Worm (Caenorhabditis elegans): ENCODE data around the gene F44E5.4.

Gene F44E5.4

ce11 chrII:11759277-11759676 lies at the start of gene F44E5.4, which contains the start of gene F44E5.5:
Gene F44E5.4 (minus strand): TSS chrII:11759311.
Gene F44E5.5 (plus strand): TSS chrII:11759662.
- peak; percentile 95 for TF ChIP-seq swsn-7 (tag; optimal IDR thresholded peaks at IDR 0.05)
- TF ChIP-seq sup-37 (GFP tag; optimal IDR thresholded peaks at IDR 0.05): peak; percentile 77
- TF ChIP-seq ceh-90 (tag; optimal IDR thresholded peaks at IDR 0.05): peak; percentile 12
- peak; percentile 87 for TF ChIP-seq ceh-8 (GFP tag; optimal IDR thresholded peaks at IDR 0.05)
- peak; percentile 84 for TF ChIP-seq xbp-1 (tag; optimal IDR thresholded peaks at IDR 0.05)
- TF ChIP-seq efl-1 (optimal IDR thresholded peaks at IDR 0.05): peak; percentile 73 to 86
- peak; percentile 53 to 96 for TF ChIP-seq efl-1 (GFP tag; optimal IDR thresholded peaks at IDR 0.05 in 1 of 2)
- peak; percentile 57 to 62 (median 62) for TF ChIP-seq dpl-1 (GFP tag; optimal IDR thresholded peaks at IDR 0.05)
- TF ChIP-seq mdl-1 (tag; optimal IDR thresholded peaks at IDR 0.05): peak in 1 of 2 experiments; percentile 61
- peak; percentile 84 for TF ChIP-seq tbx-2 (tag; optimal IDR thresholded peaks at IDR 0.05)
- peak; percentile 62 for TF ChIP-seq mep-1 (tag; optimal IDR thresholded peaks at IDR 0.05)
- peak; percentile 63 for TF ChIP-seq fos-1 (tag; optimal IDR thresholded peaks at IDR 0.05)
- TF ChIP-seq mab-9 (GFP tag; IDR thresholded peaks at IDR 0.05): peak; percentile 100
- peak; percentile 90 for TF ChIP-seq nhr-85 (tag)
- TF ChIP-seq aly-2 (tag; optimal IDR thresholded peaks at IDR 0.05): peak; percentile 39
- TF ChIP-seq lir-3 (tag; optimal IDR thresholded peaks at IDR 0.05; ENCODE audit: poor library complexity): peak; percentile 64
- TF ChIP-seq fkh-8 (tag; optimal IDR thresholded peaks at IDR 0.05): peak; percentile 98
- TF ChIP-seq lin-35 (GFP tag; optimal IDR thresholded peaks at IDR 0.05): peak; percentile 31 to 78
- TF ChIP-seq ceh-88 (GFP tag; IDR thresholded peaks at IDR 0.05): peak; percentile 94
- TF ChIP-seq nhr-237 (tag; optimal IDR thresholded peaks at IDR 0.05): peak; percentile 83
- peak; percentile 90 for TF ChIP-seq jun-1 (tag; optimal IDR thresholded peaks at IDR 0.05)
- peak; percentile 54 for TF ChIP-seq nhr-12 (tag; optimal IDR thresholded peaks at IDR 0.05)
- TF ChIP-seq nhr-90 (tag; optimal IDR thresholded peaks at IDR 0.05; ENCODE audit: poor library complexity): peak; percentile 88
- peak; percentile 86 for TF ChIP-seq C34B4.2 (tag; optimal IDR thresholded peaks at IDR 0.05)
- TF ChIP-seq unc-98 (GFP tag; IDR thresholded peaks at IDR 0.05): peak; percentile 99
- peak; percentile 61 for TF ChIP-seq fkh-10 (GFP tag; optimal IDR thresholded peaks at IDR 0.05)
- peak; percentile 86 for TF ChIP-seq irx-1 (tag; optimal IDR thresholded peaks at IDR 0.05)
- TF ChIP-seq nhr-76 (tag; optimal IDR thresholded peaks at IDR 0.05): peak; percentile 27
- TF ChIP-seq rnt-1 (tag; optimal IDR thresholded peaks at IDR 0.05): peak; percentile 88
- TF ChIP-seq lin-13 (GFP tag; optimal IDR thresholded peaks at IDR 0.05): peak; percentile 87
- TF ChIP-seq nhr-47 (tag; optimal IDR thresholded peaks at IDR 0.05): peak; percentile 96
- peak; percentile 91 for TF ChIP-seq dsc-1 (tag; optimal IDR thresholded peaks at IDR 0.05)
- peak; percentile 37 for TF ChIP-seq fkh-4 (tag; optimal IDR thresholded peaks at IDR 0.05; ENCODE audit: borderline replicate concordance)
- TF ChIP-seq lin-39 (tag; optimal IDR thresholded peaks at IDR 0.05): peak; percentile 52
- peak; percentile 94 for TF ChIP-seq grh-1 (GFP tag; IDR thresholded peaks at IDR 0.05)
- peak; percentile 94 for TF ChIP-seq lin-14 (GFP tag; optimal IDR thresholded peaks at IDR 0.05)
- peak; percentile 92 for TF ChIP-seq egl-13 (tag; optimal IDR thresholded peaks at IDR 0.05)
- peak; percentile 75 for TF ChIP-seq ceh-63 (GFP tag; optimal IDR thresholded peaks at IDR 0.05)
- TF ChIP-seq elt-3 (tag; optimal IDR thresholded peaks at IDR 0.05): peak in 2 of 6 experiments; percentile 63 to 86
- peak in 1 of 2 experiments; percentile 78 for TF ChIP-seq ztf-11 (tag; optimal IDR thresholded peaks at IDR 0.05)
- peak; percentile 56 for TF ChIP-seq mef-2 (tag; optimal IDR thresholded peaks at IDR 0.05)
- TF ChIP-seq unc-86 (tag; optimal IDR thresholded peaks at IDR 0.05): peak; percentile 89
- TF ChIP-seq ztf-4 (tag; optimal IDR thresholded peaks at IDR 0.05): peak; percentile 77
- TF ChIP-seq skn-1 (tag; optimal IDR thresholded peaks at IDR 0.05): peak; percentile 47
- peak in 1 of 2 experiments; percentile 25 for TF ChIP-seq egl-27 (tag; optimal IDR thresholded peaks at IDR 0.05)
- peak; percentile 76 for TF ChIP-seq aha-1 (tag; optimal IDR thresholded peaks at IDR 0.05)
- TF ChIP-seq zip-4 (GFP tag; optimal IDR thresholded peaks at IDR 0.05): peak; percentile 76
- peak; percentile 91 for TF ChIP-seq hlh-17 (GFP tag; optimal IDR thresholded peaks at IDR 0.05; ENCODE audit: borderline replicate concordance)
- peak; percentile 16 for TF ChIP-seq C16A3.4 (tag; optimal IDR thresholded peaks at IDR 0.05)
- peak; percentile 89 for TF ChIP-seq nhr-20 (tag; optimal IDR thresholded peaks at IDR 0.05)
- TF ChIP-seq snu-23 (GFP tag; optimal IDR thresholded peaks at IDR 0.05): peak; percentile 92
- peak; percentile 94 for TF ChIP-seq isw-1 (GFP tag; IDR thresholded peaks at IDR 0.05)
